Worm (Caenorhabditis elegans): Measurements from ENCODE around the gene Y116F11A.1.

- no peak for TF ChIP-seq him-1 (tag; optimal IDR thresholded peaks at IDR 0.05)
- TF ChIP-seq dao-5 (tag; optimal IDR thresholded peaks at IDR 0.05), result no peak
These were observed 14.5 kb upstream of the Y116F11A.1 start, which contains the start of gene Y43F8C.17 for ce11 chrV:19715847-19716246.
